Worm (Caenorhabditis elegans): Measurements from ENCODE around the gene ZK945.8.

ZK945.8 gene

DNA sequence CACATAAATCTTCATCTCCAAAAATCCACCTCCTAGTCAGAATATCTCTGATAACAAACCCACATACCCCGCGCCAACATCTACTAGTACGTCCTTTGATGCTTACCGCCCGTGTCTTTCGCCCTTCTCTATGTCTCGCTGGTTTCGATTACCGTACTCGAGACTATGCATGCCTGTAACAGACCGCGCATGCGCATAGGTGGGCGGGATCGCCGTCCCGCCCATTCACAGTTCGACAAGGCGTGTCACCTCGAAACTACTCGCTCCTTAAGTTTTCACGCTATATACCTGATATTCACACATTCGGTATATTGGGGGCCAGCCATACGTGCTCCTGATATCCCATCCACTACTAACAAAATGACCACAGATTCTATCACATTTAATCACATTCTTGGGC, 38.0 kb downstream of the ZK945.8 start, which contains the start of gene pax-3:
pax-3 (plus strand) TSS at position 83 of the 400 bp plus-strand sequence.
- TF ChIP-seq hif-1 (tag; optimal IDR thresholded peaks at IDR 0.05) (no peak), aha-1 (tag) (peak; percentile 88), unc-62 (GFP tag; optimal IDR thresholded peaks at IDR 0.05 in 1 of 2) (peak in 1 of 2 experiments; percentile 3), unc-62 (tag; optimal IDR thresholded peaks at IDR 0.05) (no peak), mdl-1 (tag; optimal IDR thresholded peaks at IDR 0.05) (no peak), cey-2 (tag; optimal IDR thresholded peaks at IDR 0.05; ENCODE audit: borderline replicate concordance, insufficient read depth) (no peak), nhr-77 (tag; optimal IDR thresholded peaks at IDR 0.05) (no peak)

DNA sequence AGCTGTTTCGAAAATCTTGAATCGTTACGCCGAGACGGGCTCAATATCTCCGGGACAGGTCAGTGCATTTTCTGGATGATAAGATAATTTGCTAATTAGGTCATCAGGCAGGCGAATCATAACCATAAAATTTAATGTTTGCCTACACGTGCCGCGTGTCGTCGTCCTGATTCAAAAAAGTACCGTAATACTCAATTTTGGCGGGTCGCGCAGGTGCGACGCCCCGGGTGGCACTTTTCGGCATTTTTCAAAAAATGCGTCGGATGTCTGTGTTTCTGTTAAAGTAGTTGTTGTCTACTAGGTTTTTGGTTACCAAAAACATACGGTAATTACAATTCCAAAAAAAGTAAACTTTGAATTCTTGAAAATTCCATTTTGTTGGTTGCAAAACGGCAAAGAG, 39.1 kb downstream of the ZK945.8 start:
- TF ChIP-seq hlh-30 (tag; optimal IDR thresholded peaks at IDR 0.05; ENCODE audit: insufficient read depth) (no peak), Y5F2A.4 (GFP tag; optimal IDR thresholded peaks at IDR 0.05) (no peak), R02D3.7 (tag; optimal IDR thresholded peaks at IDR 0.05) (no peak), ceh-20 (GFP tag; IDR thresholded peaks at IDR 0.05) (no peak), lim-7 (GFP tag; IDR thresholded peaks at IDR 0.05) (no peak), F26F4.8 (GFP tag; conservative IDR thresholded peaks at IDR 0.05) (no peak), ces-1 (GFP tag; optimal IDR thresholded peaks at IDR 0.05) (no peak), pqm-1 (tag; optimal IDR thresholded peaks at IDR 0.05) (no peak), madf-9 (GFP tag; conservative IDR thresholded peaks at IDR 0.05) (no peak), nhr-102 (tag; optimal IDR thresholded peaks at IDR 0.05) (no peak), spr-1 (tag; optimal IDR thresholded peaks at IDR 0.05) (no peak), mdt-29 (GFP tag; IDR thresholded peaks at IDR 0.05) (no peak), duxl-1 (tag; optimal IDR thresholded peaks at IDR 0.05; ENCODE audit: poor library complexity) (no peak), dmd-9 (GFP tag; IDR thresholded peaks at IDR 0.05) (no peak), tag-97 (GFP tag; IDR thresholded peaks at IDR 0.05) (no peak), T20F7.1 (GFP tag; optimal IDR thresholded peaks at IDR 0.05) (no peak)

DNA sequence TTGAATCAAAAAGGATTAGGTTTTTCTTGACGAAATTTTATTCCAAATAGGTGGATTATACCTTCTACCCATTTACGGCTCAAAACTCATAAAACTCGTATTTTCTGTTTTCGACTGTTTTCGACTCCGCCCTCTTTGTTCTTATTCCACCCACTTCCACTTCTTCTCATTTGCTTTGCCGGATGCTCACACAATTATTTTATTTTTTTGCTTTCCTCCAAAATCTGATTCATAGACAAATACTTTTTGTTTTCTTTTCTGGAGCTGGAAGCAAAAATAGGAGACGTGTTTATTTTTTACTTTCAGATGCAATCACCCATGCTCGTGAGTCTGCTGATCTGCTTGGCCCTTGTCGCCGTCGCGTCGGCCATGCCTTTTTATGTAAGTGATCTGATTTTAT, 46.7 kb downstream of the ZK945.8 start, which contains the start of gene nlp-63:
nlp-63 (plus strand) TSS at position 301 of the 400 bp plus-strand sequence.
- no peak for TF ChIP-seq F10B5.3 (tag; optimal IDR thresholded peaks at IDR 0.05)
- no peak for TF ChIP-seq lin-29 (GFP tag; IDR thresholded peaks at IDR 0.05)
- no peak for TF ChIP-seq mxl-2 (GFP tag; conservative IDR thresholded peaks at IDR 0.05)
- no peak for TF ChIP-seq snpc-4 (tag; optimal IDR thresholded peaks at IDR 0.05)
- no peak for TF ChIP-seq ceh-20 (GFP tag; IDR thresholded peaks at IDR 0.05)
- no peak for TF ChIP-seq nhr-11 (tag; optimal IDR thresholded peaks at IDR 0.05)
- TF ChIP-seq nhr-111 (GFP tag; optimal IDR thresholded peaks at IDR 0.05), result no peak
- no peak for TF ChIP-seq dpl-1 (GFP tag; optimal IDR thresholded peaks at IDR 0.05)
- TF ChIP-seq nhr-42 (GFP tag; IDR thresholded peaks at IDR 0.05), result no peak
- no peak for TF ChIP-seq F37D6.2 (tag; optimal IDR thresholded peaks at IDR 0.05)
- no peak for TF ChIP-seq jun-1 (tag; optimal IDR thresholded peaks at IDR 0.05)
- no peak for TF ChIP-seq nhr-102 (tag; optimal IDR thresholded peaks at IDR 0.05)
- no peak for TF ChIP-seq Y105C5A.15 (GFP tag; IDR thresholded peaks at IDR 0.05)
- no peak for TF ChIP-seq zip-11 (GFP tag; IDR thresholded peaks at IDR 0.05)
- no peak for TF ChIP-seq php-3 (GFP tag; IDR thresholded peaks at IDR 0.05)
- TF ChIP-seq vab-7 (GFP tag; IDR thresholded peaks at IDR 0.05), result no peak
- no peak for TF ChIP-seq nhr-6 (tag; optimal IDR thresholded peaks at IDR 0.05)
- TF ChIP-seq spr-1 (tag; optimal IDR thresholded peaks at IDR 0.05), result no peak

All from whole organism, L4 larva.